Fruit fly (Drosophila melanogaster): ENCODE measurements around the gene Hsp23.

The Hsp23 gene

DNA sequence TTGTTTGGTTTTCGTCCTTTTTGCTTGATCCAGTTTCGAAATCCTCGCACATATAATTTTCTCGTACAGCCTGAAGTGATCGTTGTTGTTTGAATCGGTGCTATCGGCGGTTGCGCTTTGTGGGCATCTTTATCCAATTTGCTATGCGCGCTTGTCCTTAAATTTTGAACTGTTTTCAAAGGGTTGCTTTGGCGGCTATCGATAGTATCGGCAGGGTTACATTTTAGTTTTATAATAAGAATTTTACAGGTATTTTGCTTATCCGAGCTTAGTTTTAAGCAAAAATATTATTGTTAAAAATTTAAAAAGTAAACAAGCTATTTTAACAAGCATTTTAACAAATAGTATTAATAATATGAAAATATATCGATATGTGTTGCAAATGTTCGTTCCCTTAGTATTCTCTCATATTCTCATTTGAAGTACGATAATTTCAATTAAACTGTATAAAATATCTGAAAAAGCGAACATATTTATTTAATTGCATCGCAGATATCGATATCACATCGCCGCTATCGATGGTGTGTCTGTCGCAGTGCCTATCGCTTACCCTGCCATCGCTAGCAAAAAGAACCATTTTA, 14.7 kb upstream of the Hsp23 start, which contains the start of the genes Klp67A and CG4452 (continued):
- TF ChIP-seq CG7963 (GFP tag; IDR thresholded peaks at IDR 0.05; ENCODE audit: partially characterized antibody) (peak; percentile 78), lbe (GFP tag; optimal IDR thresholded peaks at IDR 0.05) (peak; percentile 47), H2.0 (GFP tag; IDR thresholded peaks at IDR 0.05) (no peak), tgo (GFP tag; IDR thresholded peaks at IDR 0.05) (peak; percentile 21; the same call in 1 of the 3 replicates), CG13287 (GFP tag; IDR thresholded peaks at IDR 0.05; ENCODE audit: partially characterized antibody) (peak; percentile 89), CG2129 (GFP tag; IDR thresholded peaks at IDR 0.05; ENCODE audit: partially characterized antibody) (peak; percentile 95), CG1603 (tag; optimal IDR thresholded peaks at IDR 0.05) (peak; percentile 20), CG30020 (tag; optimal IDR thresholded peaks at IDR 0.05) (peak; percentile 79), HLHmδ (GFP tag; optimal IDR thresholded peaks at IDR 0.05) (no peak), CG6791 (GFP tag; IDR thresholded peaks at IDR 0.05; ENCODE audit: partially characterized antibody) (peak; percentile 83), bigmax (GFP tag; optimal IDR thresholded peaks at IDR 0.05) (no peak), CG2116 (GFP tag; optimal IDR thresholded peaks at IDR 0.05) (peak; percentile 100), chif (GFP tag; optimal IDR thresholded peaks at IDR 0.05) (peak in 1 of 2 experiments; percentile 15), Bteb2 (GFP tag; optimal IDR thresholded peaks at IDR 0.05) (peak; percentile 15), CG2712 (tag; optimal IDR thresholded peaks at IDR 0.05) (peak; percentile 74), Mes4 (GFP tag; optimal IDR thresholded peaks at IDR 0.05) (no peak), CG7271 (tag; optimal IDR thresholded peaks at IDR 0.05) (peak; percentile 31), prd (optimal IDR thresholded peaks at IDR 0.05) (no peak), prd (GFP tag; IDR thresholded peaks at IDR 0.05) (0 out of 3 replicates have a peak, but pooled peaks have one; percentile 44), Gsc (GFP tag; IDR thresholded peaks at IDR 0.05) (no peak), CG14441 (GFP tag; IDR thresholded peaks at IDR 0.05) (0 out of 2 replicates have a peak, but pooled peaks have one; percentile 13), CG6854 (GFP tag; optimal IDR thresholded peaks at IDR 0.05) (no peak), ash1 (GFP tag; optimal IDR thresholded peaks at IDR 0.05) (no peak), CG4404 (GFP tag; IDR thresholded peaks at IDR 0.05) (peak; percentile 30; the same call in 1 of the 2 replicates), az2 (GFP tag; optimal IDR thresholded peaks at IDR 0.05) (peak; percentile 38), CG17829 (tag; optimal IDR thresholded peaks at IDR 0.05) (peak; percentile 71), CG7357 (GFP tag; IDR thresholded peaks at IDR 0.05) (no peak), Blimp-1 (GFP tag; optimal IDR thresholded peaks at IDR 0.05) (no peak), jumu (GFP tag; optimal IDR thresholded peaks at IDR 0.05) (no peak), CG9817 (tag; optimal IDR thresholded peaks at IDR 0.05) (peak; percentile 43), sisA (GFP tag; IDR thresholded peaks at IDR 0.05) (no peak), jigr1 (GFP tag; IDR thresholded peaks at IDR 0.05) (no peak), CG34224 (GFP tag; IDR thresholded peaks at IDR 0.05; ENCODE audit: partially characterized antibody) (peak; percentile 89), kay (GFP tag; optimal IDR thresholded peaks at IDR 0.05) (peak; percentile 39), CG15269 (tag; optimal IDR thresholded peaks at IDR 0.05) (peak; percentile 0), Nf-YC (tag; optimal IDR thresholded peaks at IDR 0.05) (peak; percentile 59), corto (GFP tag; optimal IDR thresholded peaks at IDR 0.05) (peak; percentile 52), ssp (GFP tag; IDR thresholded peaks at IDR 0.05) (peak; percentile 4; the same call in 1 of the 2 replicates), CG9437 (GFP tag; optimal IDR thresholded peaks at IDR 0.05) (peak; percentile 70), insv (GFP tag; optimal IDR thresholded peaks at IDR 0.05) (peak in 1 of 2 experiments; percentile 39), Xbp1 (GFP tag; optimal IDR thresholded peaks at IDR 0.05) (peak; percentile 43), Dad (GFP tag; optimal IDR thresholded peaks at IDR 0.05) (no peak), chinmo (GFP tag; IDR thresholded peaks at IDR 0.05; ENCODE audit: partially characterized antibody) (peak; percentile 77; the same call in 1 of the 4 replicates), CG12659 (GFP tag; optimal IDR thresholded peaks at IDR 0.05) (peak; percentile 79), bab2 (GFP tag; optimal IDR thresholded peaks at IDR 0.05) (peak; percentile 20), trem (tag; optimal IDR thresholded peaks at IDR 0.05) (peak; percentile 77), zf30C (GFP tag; optimal IDR thresholded peaks at IDR 0.05) (no peak), Opbp (GFP tag; IDR thresholded peaks at IDR 0.05; ENCODE audit: partially characterized antibody) (peak; percentile 85), esg (GFP tag; conservative IDR thresholded peaks at IDR 0.05) (0 out of 2 replicates have a peak, but pooled peaks have one; percentile 12)

Data from whole organism, embryonic.